Fruit fly (Drosophila melanogaster) whole organism, embryonic: ENCODE data around the gene dgt2.
A peak's percentile ranks its signal among the peaks of the same experiment; 100 is the strongest.

Experiments
- CG10147 ChIP-seq: fragments of 200-800 bp; sonication (Bioruptor generic); optimal IDR thresholded peaks from 2 replicates; lab custom pipeline; 2019; ENCODE audit warnings: missing biosample characterization, mild to moderate bottlenecking, missing genetic modification characterization, moderate library complexity
- CG10366 ChIP-seq: fragments of 200-800 bp; sonication (Bioruptor generic); IDR thresholded peaks from 2 replicates; pipeline ENCODE4 v1.3.6; 2022; ENCODE audit warnings: missing biosample characterization, missing genetic modification characterization
- CG12236 ChIP-seq: fragments of 200-800 bp; sonication (Bioruptor generic); optimal IDR thresholded peaks from 2 replicates; lab custom pipeline; 2016; ENCODE audit warnings: missing biosample characterization, missing genetic modification characterization
- CG12299 ChIP-seq: fragments of 200-800 bp; sonication (Bioruptor generic); optimal IDR thresholded peaks from 2 replicates; lab custom pipeline; 2018; ENCODE audit warnings: missing biosample characterization, mild to moderate bottlenecking, missing genetic modification characterization
- CG13624 ChIP-seq: fragments of 200-800 bp; sonication (Bioruptor generic); optimal IDR thresholded peaks from 2 replicates; lab custom pipeline; 2016; ENCODE audit warnings: missing biosample characterization, missing genetic modification characterization
- CG13894 ChIP-seq: fragments of 200-800 bp; sonication (Bioruptor generic); optimal IDR thresholded peaks from 3 replicates; lab custom pipeline; 2018; ENCODE audit warnings: missing biosample characterization, mild to moderate bottlenecking, missing genetic modification characterization, moderate library complexity
- CG14441 ChIP-seq: fragments of 200-800 bp; sonication (Bioruptor generic); IDR thresholded peaks from 2 replicates; pipeline ENCODE4 v1.3.6; 2022; ENCODE audit warnings: missing biosample characterization, missing genetic modification characterization
- CG1602 ChIP-seq: fragments of 200-800 bp; sonication (Bioruptor generic); optimal IDR thresholded peaks from 3 replicates; lab custom pipeline; 2016; ENCODE audit warnings: missing biosample characterization, missing genetic modification characterization
- CG16813 ChIP-seq: fragments of 200-800 bp; sonication (Bioruptor generic); IDR thresholded peaks from 3 replicates; pipeline ENCODE4 v1.3.6; 2022; ENCODE audit warnings: missing biosample characterization, missing genetic modification characterization; ENCODE audit not compliant: partially characterized antibody
- CG16863 ChIP-seq: fragments of 200-800 bp; sonication (Bioruptor generic); optimal IDR thresholded peaks from 3 replicates; lab custom pipeline; 2016; ENCODE audit warnings: missing biosample characterization, missing genetic modification characterization
- CG17328 ChIP-seq: fragments of 200-800 bp; sonication (Bioruptor generic); IDR thresholded peaks from 2 replicates; pipeline ENCODE4 v1.3.6; 2022; ENCODE audit warnings: missing biosample characterization, missing genetic modification characterization
- CG17361 ChIP-seq: fragments of 200-800 bp; sonication (Bioruptor generic); IDR thresholded peaks from 3 replicates; pipeline ENCODE4 v1.3.6; 2022; ENCODE audit warnings: missing biosample characterization, missing genetic modification characterization
- CG2875 ChIP-seq: fragments of 200-800 bp; sonication (Bioruptor generic); optimal IDR thresholded peaks from 2 replicates; lab custom pipeline; 2017; ENCODE audit warnings: missing biosample characterization, mild to moderate bottlenecking, missing genetic modification characterization, missing genetic modification reagents
- CG30431 ChIP-seq: fragments of 200-800 bp; sonication (Bioruptor generic); optimal IDR thresholded peaks from 2 replicates; lab custom pipeline; 2017; ENCODE audit warnings: missing biosample characterization, missing genetic modification characterization
- CG32767 ChIP-seq: fragments of 200-800 bp; sonication (Bioruptor generic); IDR thresholded peaks from 2 replicates; pipeline ENCODE4 v1.3.6; 2022; ENCODE audit warnings: missing biosample characterization, missing genetic modification characterization
- CG3407 ChIP-seq: fragments of 200-800 bp; sonication (Bioruptor generic); optimal IDR thresholded peaks from 2 replicates; lab custom pipeline; 2018; ENCODE audit warnings: missing biosample characterization, mild to moderate bottlenecking, missing genetic modification characterization
- CG4328 ChIP-seq: fragments of 200-800 bp; sonication (Bioruptor generic); optimal IDR thresholded peaks from 3 replicates; lab custom pipeline; 2017; ENCODE audit warnings: missing biosample characterization, missing genetic modification reagents, missing genetic modification characterization
- CG5180 ChIP-seq: fragments of 200-800 bp; sonication (Bioruptor generic); optimal IDR thresholded peaks from 3 replicates; lab custom pipeline; 2017; ENCODE audit warnings: missing biosample characterization, missing genetic modification characterization, mild to moderate bottlenecking, moderate library complexity, missing genetic modification reagents
- CG5245 ChIP-seq: fragments of 200-800 bp; sonication (Bioruptor generic); optimal IDR thresholded peaks from 3 replicates; lab custom pipeline; 2016; ENCODE audit warnings: missing biosample characterization, missing genetic modification characterization
- CG6791 ChIP-seq: fragments of 200-800 bp; sonication (Bioruptor generic); IDR thresholded peaks from 3 replicates; pipeline ENCODE4 v1.3.6; 2022; ENCODE audit warnings: missing biosample characterization, missing genetic modification characterization; ENCODE audit not compliant: partially characterized antibody
- CG7372 ChIP-seq: fragments of 200-800 bp; sonication (Bioruptor generic); IDR thresholded peaks from 2 replicates; pipeline ENCODE4 v1.3.6; 2022; ENCODE audit warnings: missing biosample characterization, missing genetic modification characterization
- CG9876 ChIP-seq: fragments of 200-800 bp; sonication (Bioruptor generic); optimal IDR thresholded peaks from 2 replicates; lab custom pipeline; 2016; ENCODE audit warnings: missing biosample characterization, missing genetic modification characterization
- Dip3 ChIP-seq: fragments of 200-800 bp; sonication (Bioruptor generic); optimal IDR thresholded peaks from 3 replicates; lab custom pipeline; 2016; ENCODE audit warnings: missing biosample characterization, missing genetic modification characterization
- Gsc ChIP-seq: fragments of 200-800 bp; sonication (Bioruptor generic); IDR thresholded peaks from 2 replicates; pipeline ENCODE4 v1.3.6; 2022; ENCODE audit warnings: missing biosample characterization, missing genetic modification characterization
- HLH54F ChIP-seq: fragments of 200-800 bp; sonication (Bioruptor generic); optimal IDR thresholded peaks from 3 replicates; lab custom pipeline; 2016; ENCODE audit warnings: missing biosample characterization, missing genetic modification characterization
- Lpt ChIP-seq: fragments of >200 bp; optimal IDR thresholded peaks from 2 replicates; lab custom pipeline; 2018; ENCODE audit warnings: missing biosample characterization, missing genetic modification characterization
- MBD-R2 ChIP-seq: fragments of 200-800 bp; sonication (Bioruptor generic); IDR thresholded peaks from 2 replicates; pipeline ENCODE4 v1.3.6; 2022; ENCODE audit warnings: missing biosample characterization, missing genetic modification characterization
- NFAT ChIP-seq: fragments of 200-800 bp; sonication (Bioruptor generic); IDR thresholded peaks from 2 replicates; pipeline ENCODE4 v1.3.6; 2022; ENCODE audit warnings: missing biosample characterization, missing genetic modification characterization
- Ptx1 ChIP-seq: fragments of 200-800 bp; sonication (Bioruptor generic); IDR thresholded peaks from 2 replicates; pipeline ENCODE4 v1.3.6; 2022; ENCODE audit warnings: missing biosample characterization, missing genetic modification characterization
- Six4 ChIP-seq: fragments of 200-800 bp; sonication (Bioruptor generic); optimal IDR thresholded peaks from 2 replicates; lab custom pipeline; 2016; ENCODE audit warnings: missing biosample characterization, missing genetic modification characterization
- Sry-β ChIP-seq: fragments of 200-800 bp; sonication (Bioruptor generic); optimal IDR thresholded peaks from 2 replicates; lab custom pipeline; 2018; ENCODE audit warnings: missing biosample characterization, mild to moderate bottlenecking, missing genetic modification characterization, moderate library complexity
- Xrp1 ChIP-seq: fragments of 200-800 bp; sonication (Bioruptor generic); IDR thresholded peaks from 2 replicates; pipeline ENCODE4 v1.3.6; 2022; ENCODE audit warnings: missing biosample characterization, missing genetic modification characterization
- al ChIP-seq: fragments of 200-800 bp; sonication (Bioruptor generic); IDR thresholded peaks from 2 replicates; pipeline ENCODE4 v1.3.6; 2022; ENCODE audit warnings: missing biosample characterization, missing genetic modification characterization
- ase ChIP-seq: fragments of 200-800 bp; sonication (Bioruptor generic); IDR thresholded peaks from 3 replicates; pipeline ENCODE4 v1.3.6; 2022; ENCODE audit warnings: missing biosample characterization, missing genetic modification characterization
- bigmax ChIP-seq: fragments of 200-800 bp; sonication (Bioruptor generic); optimal IDR thresholded peaks from 2 replicates; lab custom pipeline; 2018; ENCODE audit warnings: missing biosample characterization, mild to moderate bottlenecking, missing genetic modification characterization
- crc ChIP-seq: fragments of 200-800 bp; sonication (Bioruptor generic); optimal IDR thresholded peaks from 2 replicates; lab custom pipeline; 2016; ENCODE audit warnings: missing biosample characterization, missing genetic modification characterization
- crp ChIP-seq, 2 experiments: fragments of 200-800 bp; sonication (Bioruptor generic); optimal IDR thresholded peaks; 2 replicates in 1 of 2; 3 replicates in 1 of 2; lab custom pipeline; 2017; ENCODE audit warnings: missing biosample characterization in 2 of 2, missing genetic modification characterization in 2 of 2, mild to moderate bottlenecking in 1 of 2, moderate library complexity in 1 of 2
- dmrt99B ChIP-seq: fragments of 200-800 bp; sonication (Bioruptor generic); optimal IDR thresholded peaks from 2 replicates; lab custom pipeline; 2018; ENCODE audit warnings: missing biosample characterization, mild to moderate bottlenecking, missing genetic modification characterization, moderate library complexity
- eve ChIP-seq, 2 experiments: fragments of >200 bp; optimal IDR thresholded peaks; 2 replicates each; lab custom pipeline; 2017; ENCODE audit warnings: missing biosample characterization in 2 of 2, missing genetic modification characterization in 2 of 2
- fu2 ChIP-seq: fragments of 200-800 bp; sonication (Bioruptor generic); optimal IDR thresholded peaks from 2 replicates; lab custom pipeline; 2016; ENCODE audit warnings: missing biosample characterization, missing genetic modification characterization
- hb ChIP-seq: fragments of 200-800 bp; sonication (Bioruptor generic); IDR thresholded peaks from 3 replicates; pipeline ENCODE4 v1.3.6; 2022; ENCODE audit warnings: missing biosample characterization, missing genetic modification characterization; ENCODE audit not compliant: partially characterized antibody
- hth ChIP-seq: fragments of >200 bp; optimal IDR thresholded peaks from 2 replicates; lab custom pipeline; 2017; ENCODE audit warnings: inconsistent platforms
- ken ChIP-seq: fragments of 200-800 bp; sonication (Bioruptor generic); IDR thresholded peaks from 3 replicates; pipeline ENCODE4 v1.3.6; 2022; ENCODE audit warnings: missing biosample characterization, missing genetic modification characterization
- odd ChIP-seq: fragments of 200-800 bp; sonication (Bioruptor generic); optimal IDR thresholded peaks from 2 replicates; lab custom pipeline; 2017; ENCODE audit warnings: missing biosample characterization, mild to moderate bottlenecking, missing genetic modification characterization
- run ChIP-seq: fragments of 200-800 bp; sonication (Bioruptor generic); optimal IDR thresholded peaks from 3 replicates; lab custom pipeline; 2018; ENCODE audit warnings: missing biosample characterization, mild to moderate bottlenecking, missing genetic modification characterization
- scrt ChIP-seq: fragments of 200-800 bp; sonication (Bioruptor generic); optimal IDR thresholded peaks from 2 replicates; lab custom pipeline; 2018; ENCODE audit warnings: missing biosample characterization, mild to moderate bottlenecking, missing genetic modification characterization, moderate library complexity
- sd ChIP-seq: fragments of 200-800 bp; sonication (Bioruptor generic); optimal IDR thresholded peaks from 3 replicates; lab custom pipeline; 2018; ENCODE audit warnings: missing biosample characterization, mild to moderate bottlenecking, missing genetic modification characterization, moderate library complexity
- slp2 ChIP-seq: fragments of 200-800 bp; sonication (Bioruptor generic); optimal IDR thresholded peaks from 2 replicates; lab custom pipeline; 2016; ENCODE audit warnings: missing biosample characterization, missing genetic modification characterization
- tio ChIP-seq: fragments of 200-800 bp; sonication (Bioruptor generic); optimal IDR thresholded peaks from 2 replicates; lab custom pipeline; 2017; ENCODE audit warnings: missing biosample characterization, missing genetic modification characterization, inconsistent platforms
- unc-4 ChIP-seq: fragments of 200-800 bp; sonication (Bioruptor generic); IDR thresholded peaks from 2 replicates; pipeline ENCODE4 v1.3.6; 2022; ENCODE audit warnings: missing biosample characterization, missing genetic modification characterization; ENCODE audit not compliant: partially characterized antibody
- zfh1 ChIP-seq: fragments of 200-800 bp; sonication (Bioruptor generic); IDR thresholded peaks from 3 replicates; pipeline ENCODE4 v1.3.6; 2022; ENCODE audit warnings: missing biosample characterization, missing genetic modification characterization
- zfh2 ChIP-seq: fragments of 200-800 bp; sonication (Bioruptor generic); optimal IDR thresholded peaks from 2 replicates; lab custom pipeline; 2016; ENCODE audit warnings: missing biosample characterization, missing genetic modification characterization

Gene dgt2

DNA sequence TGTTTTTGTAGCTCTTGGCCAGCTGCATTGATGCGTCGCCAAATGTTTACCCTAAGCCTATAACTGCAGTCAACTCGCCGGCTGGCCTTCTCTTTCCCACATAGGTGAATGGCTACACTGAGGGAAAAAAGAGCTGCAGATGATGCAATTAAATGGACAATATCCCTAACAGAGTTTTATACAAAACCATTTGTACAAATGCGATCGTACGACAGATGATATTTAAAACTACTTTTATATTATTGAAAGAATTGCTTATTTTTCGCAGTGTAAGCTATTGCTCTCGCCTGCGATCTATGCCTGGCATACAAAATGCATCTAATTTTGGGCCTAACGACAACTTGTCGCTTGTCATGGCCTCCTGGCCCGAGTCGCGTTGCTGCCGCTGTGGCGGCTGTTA is 39.8 kb upstream of the dgt2 start (continued):
- no peak for TF ChIP-seq CG13894 (tag; lab: Kevin White, UChicago)
- peak; percentile 79 for TF ChIP-seq zfh1 (GFP tag; lab: Robert Waterston, UW)
- no peak for TF ChIP-seq sd
- no peak; the same call in 1 of the 2 replicates for TF ChIP-seq al
- TF ChIP-seq CG5245, result peak; percentile 2
- peak; percentile 30 to 53 for TF ChIP-seq eve (GFP tag; optimal IDR thresholded peaks at IDR 0.05; lab: Kevin White, UChicago)
- TF ChIP-seq Xrp1, result peak; percentile 62; the same call in 1 of the 2 replicates
- TF ChIP-seq CG14441, result no peak
- TF ChIP-seq CG17328 (GFP tag; lab: Robert Waterston, UW), result peak; percentile 68
- peak; percentile 55 for TF ChIP-seq Ptx1 (GFP tag; lab: Robert Waterston, UW)
- no peak for TF ChIP-seq zfh2 (GFP tag; lab: Kevin White, UChicago)
- no peak for TF ChIP-seq hb (GFP tag; lab: Robert Waterston, UW)
- peak; percentile 22 for TF ChIP-seq tio (GFP tag; lab: Kevin White, UChicago)
- TF ChIP-seq MBD-R2 (GFP tag; lab: Robert Waterston, UW), result no peak
- 0 out of 3 replicates have a peak, but pooled peaks have one; percentile 23 for TF ChIP-seq CG17361 (GFP tag; lab: Robert Waterston, UW)
- no peak for TF ChIP-seq slp2 (GFP tag; lab: Kevin White, UChicago)
- TF ChIP-seq CG3407, result no peak
- no peak for TF ChIP-seq CG5180
- no peak for TF ChIP-seq NFAT (GFP tag; lab: Robert Waterston, UW)
- no peak for TF ChIP-seq CG9876
- TF ChIP-seq CG7372 (GFP tag; lab: Robert Waterston, UW), result no peak
- TF ChIP-seq Gsc (GFP tag; lab: Robert Waterston, UW), result no peak
- no peak for TF ChIP-seq CG12236 (GFP tag; lab: Kevin White, UChicago)
- TF ChIP-seq CG16863 (GFP tag; lab: Kevin White, UChicago), result no peak
- peak; percentile 15 for TF ChIP-seq CG2875
- TF ChIP-seq hth, result no peak
- no peak for TF ChIP-seq CG10147 (GFP tag; lab: Kevin White, UChicago)
- no peak for TF ChIP-seq run
- TF ChIP-seq CG6791 (GFP tag; lab: Robert Waterston, UW), result no peak
- peak; percentile 47; the same call in 1 of the 2 replicates for TF ChIP-seq CG32767 (GFP tag; lab: Robert Waterston, UW)
- TF ChIP-seq crc (GFP tag; lab: Kevin White, UChicago), result no peak
- no peak for TF ChIP-seq scrt (GFP tag; lab: Kevin White, UChicago)
- TF ChIP-seq CG1602 (GFP tag; lab: Kevin White, UChicago), result peak; percentile 18
- TF ChIP-seq Six4 (GFP tag; lab: Kevin White, UChicago), result no peak
- no peak for TF ChIP-seq bigmax
- no peak for TF ChIP-seq CG13624 (GFP tag; lab: Kevin White, UChicago)
- no peak for TF ChIP-seq Dip3 (GFP tag; lab: Kevin White, UChicago)
- no peak for TF ChIP-seq crp (GFP tag; optimal IDR thresholded peaks at IDR 0.05; lab: Kevin White, UChicago)
- TF ChIP-seq CG30431, result peak; percentile 42
- no peak for TF ChIP-seq Lpt (GFP tag; lab: Kevin White, UChicago)
- TF ChIP-seq ase (GFP tag; lab: Robert Waterston, UW), result 0 out of 3 replicates have a peak, but pooled peaks have one; percentile 17
- TF ChIP-seq HLH54F, result no peak
- peak; percentile 69; the same call in 2 of the 3 replicates for TF ChIP-seq ken (GFP tag; lab: Robert Waterston, UW)
- no peak for TF ChIP-seq CG4328 (GFP tag; lab: Kevin White, UChicago)
- TF ChIP-seq CG10366 (GFP tag; lab: Robert Waterston, UW), result no peak; the same call in 1 of the 2 replicates
- no peak for TF ChIP-seq CG12299 (tag; lab: Kevin White, UChicago)
- no peak for TF ChIP-seq fu2
- TF ChIP-seq odd (GFP tag; lab: Kevin White, UChicago), result no peak
- no peak for TF ChIP-seq Sry-β (GFP tag; lab: Kevin White, UChicago)
- no peak for TF ChIP-seq unc-4
- no peak for TF ChIP-seq CG16813 (GFP tag; lab: Robert Waterston, UW)
- peak; percentile 56 for TF ChIP-seq dmrt99B (tag; lab: Kevin White, UChicago)
